Worm (Caenorhabditis elegans): ENCODE measurements around the gene Y46G5A.34.

DNA sequence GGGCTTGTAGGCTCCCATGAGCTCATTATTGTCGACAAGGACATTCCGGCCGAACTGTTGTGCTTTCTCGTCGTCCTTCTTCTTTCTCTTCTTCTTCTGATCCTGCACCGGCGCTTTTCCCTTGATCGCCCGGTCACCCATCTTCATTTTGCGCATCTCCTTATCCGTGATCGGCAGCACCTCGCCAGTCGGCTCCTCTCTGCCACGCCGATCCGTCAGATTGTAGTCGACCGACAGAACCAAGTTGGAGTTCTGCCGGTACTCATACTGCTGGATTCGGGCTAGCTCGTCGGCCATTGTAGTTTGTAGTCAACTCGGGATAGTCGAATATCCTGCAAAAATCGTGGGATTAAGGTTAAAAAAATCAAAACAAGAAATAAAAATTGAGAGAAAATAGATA lies 39.9 kb upstream of the Y46G5A.34 start, which contains the start of gene snrp-200:
- TF ChIP-seq pqm-1 (tag; optimal IDR thresholded peaks at IDR 0.05) (no peak), ceh-82 (tag; optimal IDR thresholded peaks at IDR 0.05) (no peak), nhr-25 (tag; optimal IDR thresholded peaks at IDR 0.05) (no peak), ztf-11 (tag; optimal IDR thresholded peaks at IDR 0.05) (no peak), jun-1 (tag; optimal IDR thresholded peaks at IDR 0.05) (no peak)

Data from whole organism, L3 larva.